Fruit fly (Drosophila melanogaster): Measurements from ENCODE around the gene Aptx.

dm6 chr3R:19374689-19375088 lies 28.6 kb upstream of the Aptx start, which contains the start of gene CG3581:
- TF ChIP-seq psq (optimal IDR thresholded peaks at IDR 0.05), result no peak
- TF ChIP-seq Myc (optimal IDR thresholded peaks at IDR 0.05), result no peak
- TF ChIP-seq h (optimal IDR thresholded peaks at IDR 0.05), result no peak
- TF ChIP-seq insv (optimal IDR thresholded peaks at IDR 0.05), result no peak
- no peak for TF ChIP-seq ttk (optimal IDR thresholded peaks at IDR 0.05)
- no peak for TF ChIP-seq Sin3A (optimal IDR thresholded peaks at IDR 0.05)

All from Kc167 (cell line).